Fruit fly (Drosophila melanogaster) whole organism, adult: ENCODE results near the gene CG14069.

Experiments
- CG11617 ChIP-seq: fragments of 200-800 bp; sonication (Bioruptor generic); optimal IDR thresholded peaks from 2 replicates; lab custom pipeline; 2017; ENCODE audit warnings: mild to moderate bottlenecking, missing biosample characterization, missing genetic modification reagents, missing genetic modification characterization
- CG12768 ChIP-seq: fragments of 200-800 bp; sonication (Bioruptor generic); optimal IDR thresholded peaks from 2 replicates; lab custom pipeline; 2017; ENCODE audit warnings: missing biosample characterization, missing genetic modification characterization, mild to moderate bottlenecking, moderate library complexity, missing genetic modification reagents
- CG14711 ChIP-seq: fragments of 200-800 bp; sonication (Bioruptor generic); optimal IDR thresholded peaks from 2 replicates; lab custom pipeline; 2018; ENCODE audit warnings: missing biosample characterization, mild to moderate bottlenecking, missing genetic modification characterization, moderate library complexity
- CG1620 ChIP-seq: fragments of 200-800 bp; sonication (Bioruptor generic); optimal IDR thresholded peaks from 2 replicates; lab custom pipeline; 2016; ENCODE audit warnings: missing biosample characterization, missing genetic modification characterization
- CG33017 ChIP-seq: fragments of 200-800 bp; sonication (Bioruptor generic); optimal IDR thresholded peaks from 2 replicates; lab custom pipeline; 2018; ENCODE audit warnings: missing biosample characterization, mild to moderate bottlenecking, missing genetic modification characterization, moderate library complexity
- CG5204 ChIP-seq: fragments of 200-800 bp; sonication (Bioruptor generic); optimal IDR thresholded peaks from 2 replicates; lab custom pipeline; 2016; ENCODE audit warnings: missing biosample characterization, missing genetic modification characterization
- CG7045 ChIP-seq: fragments of 200-800 bp; sonication (Bioruptor generic); optimal IDR thresholded peaks from 2 replicates; lab custom pipeline; 2017; ENCODE audit warnings: missing biosample characterization, mild to moderate bottlenecking, missing genetic modification characterization
- CG7101 ChIP-seq: fragments of 200-800 bp; sonication (Bioruptor generic); optimal IDR thresholded peaks from 2 replicates; lab custom pipeline; 2018; ENCODE audit warnings: missing biosample characterization, mild to moderate bottlenecking, missing genetic modification characterization, moderate library complexity
- Clk ChIP-seq: fragments of 200-800 bp; sonication (Bioruptor generic); optimal IDR thresholded peaks from 2 replicates; lab custom pipeline; 2017; ENCODE audit warnings: missing biosample characterization, missing genetic modification characterization
- Crg-1 ChIP-seq: fragments of 200-800 bp; sonication (Bioruptor generic); optimal IDR thresholded peaks from 2 replicates; lab custom pipeline; 2016; ENCODE audit warnings: missing biosample characterization, missing genetic modification characterization
- Hr96 ChIP-seq: fragments of 200-800 bp; sonication (Bioruptor generic); optimal IDR thresholded peaks from 2 replicates; lab custom pipeline; 2016; ENCODE audit warnings: missing biosample characterization, missing genetic modification characterization
- Mnt ChIP-seq: fragments of 200-800 bp; sonication (Bioruptor generic); optimal IDR thresholded peaks from 2 replicates; lab custom pipeline; 2016; ENCODE audit warnings: missing biosample characterization, mild to moderate bottlenecking, missing genetic modification characterization
- bab1 ChIP-seq: fragments of 200-800 bp; sonication (Bioruptor generic); optimal IDR thresholded peaks from 3 replicates; lab custom pipeline; 2019; ENCODE audit warnings: missing biosample characterization, mild to moderate bottlenecking, missing genetic modification characterization, moderate library complexity
- cic ChIP-seq: fragments of 200-800 bp; sonication (Bioruptor generic); optimal IDR thresholded peaks from 2 replicates; lab custom pipeline; 2017; ENCODE audit warnings: missing biosample characterization, mild to moderate bottlenecking, missing genetic modification characterization, moderate library complexity
- cnc ChIP-seq, 2 experiments: fragments of >200 bp; optimal IDR thresholded peaks; 2 replicates each; lab custom pipeline; 2017
- kay ChIP-seq: fragments of 200-800 bp; sonication (Bioruptor generic); peaks from one replicate; lab custom pipeline; 2016; ENCODE audit warnings: missing biosample characterization, missing genetic modification characterization, borderline replicate concordance
- ovo ChIP-seq: fragments of 200-800 bp; sonication (Bioruptor generic); optimal IDR thresholded peaks from 2 replicates; lab custom pipeline; 2016; ENCODE audit warnings: missing biosample characterization, missing genetic modification characterization
- pad ChIP-seq: fragments of 200-800 bp; sonication (Bioruptor generic); optimal IDR thresholded peaks from 3 replicates; lab custom pipeline; 2017; ENCODE audit warnings: missing biosample characterization, missing genetic modification characterization, mild to moderate bottlenecking, moderate library complexity, missing genetic modification reagents
- tj ChIP-seq: fragments of 200-800 bp; sonication (Bioruptor generic); optimal IDR thresholded peaks from 3 replicates; lab custom pipeline; 2017; ENCODE audit warnings: missing biosample characterization, mild to moderate bottlenecking, missing genetic modification characterization, moderate library complexity
- toe ChIP-seq: fragments of 200-800 bp; sonication (Bioruptor generic); optimal IDR thresholded peaks from 2 replicates; lab custom pipeline; 2016; ENCODE audit warnings: missing biosample characterization, missing genetic modification characterization

Gene CG14069

dm6 chr2L:10910548-10910947 lies at the start of gene CG14069:
CG14069 (minus strand) TSS chr2L:10910648.
- TF ChIP-seq tj (GFP tag; lab: Kevin White, UChicago) (no peak), CG7045 (GFP tag; lab: Kevin White, UChicago) (no peak), Clk (GFP tag; lab: Kevin White, UChicago) (no peak), toe (GFP tag; lab: Kevin White, UChicago) (no peak), cic (GFP tag; lab: Kevin White, UChicago) (no peak), CG14711 (tag; lab: Kevin White, UChicago) (no peak), CG33017 (tag; lab: Kevin White, UChicago) (no peak), bab1 (GFP tag; lab: Kevin White, UChicago) (no peak), CG5204 (GFP tag; lab: Kevin White, UChicago) (no peak), kay (GFP tag; lab: Kevin White, UChicago) (no peak), Hr96 (GFP tag; lab: Kevin White, UChicago) (no peak), ovo (GFP tag; lab: Kevin White, UChicago) (no peak), pad (GFP tag; lab: Kevin White, UChicago) (no peak), cnc (optimal IDR thresholded peaks at IDR 0.05; lab: Kevin White, UChicago) (no peak)

dm6 chr2L:10940196-10940595 lies 29.7 kb upstream of the CG14069 start:
- TF ChIP-seq toe (GFP tag; lab: Kevin White, UChicago) (no peak), kay (GFP tag; lab: Kevin White, UChicago) (peak; percentile 25)

- TF ChIP-seq CG1620 (GFP tag; lab: Kevin White, UChicago) (no peak), Clk (GFP tag; lab: Kevin White, UChicago) (no peak)
Observed at dm6 chr2L:10936362-10936761, 25.9 kb upstream of the CG14069 start, which contains the start of gene CG14072. CG14072 (plus strand) TSS chr2L:10936662.

dm6 chr2L:10908793-10909192 lies 1.7 kb downstream of the CG14069 start, which contains the start of gene CG7309:
CG7309 (minus strand) TSS chr2L:10908893.
- no peak for TF ChIP-seq Clk (GFP tag; lab: Kevin White, UChicago)
- no peak for TF ChIP-seq CG14711 (tag; lab: Kevin White, UChicago)
- TF ChIP-seq CG1620 (GFP tag; lab: Kevin White, UChicago): no peak
- no peak for TF ChIP-seq toe (GFP tag; lab: Kevin White, UChicago)
- TF ChIP-seq CG33017 (tag; lab: Kevin White, UChicago): no peak
- no peak for TF ChIP-seq CG5204 (GFP tag; lab: Kevin White, UChicago)
- TF ChIP-seq tj (GFP tag; lab: Kevin White, UChicago): no peak
- TF ChIP-seq pad (GFP tag; lab: Kevin White, UChicago): no peak
- TF ChIP-seq CG12768 (GFP tag; lab: Kevin White, UChicago): no peak
- TF ChIP-seq Mnt (GFP tag; lab: Kevin White, UChicago): no peak
- TF ChIP-seq CG11617 (GFP tag; lab: Kevin White, UChicago): no peak
- no peak for TF ChIP-seq Hr96 (GFP tag; lab: Kevin White, UChicago)

dm6 chr2L:10901685-10902084 lies 8.8 kb downstream of the CG14069 start, which contains the start of gene CG14070:
CG14070 (minus strand) TSS chr2L:10901785.
- no peak for TF ChIP-seq Crg-1 (GFP tag; lab: Kevin White, UChicago)
- no peak for TF ChIP-seq bab1 (GFP tag; lab: Kevin White, UChicago)
- TF ChIP-seq CG7101: no peak
- TF ChIP-seq Mnt (GFP tag; lab: Kevin White, UChicago): no peak
- no peak for TF ChIP-seq toe (GFP tag; lab: Kevin White, UChicago)
- TF ChIP-seq Hr96 (GFP tag; lab: Kevin White, UChicago): no peak
- no peak for TF ChIP-seq CG1620 (GFP tag; lab: Kevin White, UChicago)
- TF ChIP-seq CG33017 (tag; lab: Kevin White, UChicago): no peak
- TF ChIP-seq CG5204 (GFP tag; lab: Kevin White, UChicago): no peak
- no peak for TF ChIP-seq CG14711 (tag; lab: Kevin White, UChicago)
- no peak for TF ChIP-seq CG11617 (GFP tag; lab: Kevin White, UChicago)

dm6 chr2L:10888827-10889226 lies 21.6 kb downstream of the CG14069 start, which contains the start of gene CG14071:
CG14071 (minus strand) TSS chr2L:10888927.
- no peak for TF ChIP-seq bab1 (GFP tag; lab: Kevin White, UChicago)
- TF ChIP-seq CG7045 (GFP tag; lab: Kevin White, UChicago): no peak
- no peak for TF ChIP-seq tj (GFP tag; lab: Kevin White, UChicago)

- TF ChIP-seq CG5204 (GFP tag; lab: Kevin White, UChicago): no peak
Observed at dm6 chr2L:10869867-10870266, 40.6 kb downstream of the CG14069 start, which contains the start of gene CG12517. CG12517 (plus strand) TSS chr2L:10870167.
